Worm (Caenorhabditis elegans) whole organism, young adult: ENCODE results near the gene cthd-1.

Experiments
- B0019.2 ChIP-seq: fragments of 200-800 bp; sonication (Bioruptor generic); conservative IDR thresholded peaks from 2 replicates; pipeline ENCODE4 v1.3.6; 2022; ENCODE audit warnings: missing genetic modification reagents, missing genetic modification characterization, missing compliant biosample characterization
- C06A6.2 ChIP-seq: fragments of 200-800 bp; sonication (Bioruptor generic); conservative IDR thresholded peaks from 2 replicates; pipeline ENCODE4 v1.3.6; 2022; ENCODE audit warnings: missing genetic modification characterization, missing compliant biosample characterization
- F33H1.4 ChIP-seq: fragments of 200-800 bp; sonication (Bioruptor generic); IDR thresholded peaks from 2 replicates; pipeline ENCODE4 v1.3.6; 2022; ENCODE audit warnings: missing genetic modification reagents, missing genetic modification characterization, missing compliant biosample characterization
- F49E8.2 ChIP-seq: sonication (generic microtip); optimal IDR thresholded peaks from 3 replicates; lab custom pipeline; 2017; ENCODE audit warnings: missing genetic modification characterization, mild to moderate bottlenecking, missing compliant biosample characterization, antibody characterized with exemption, moderate library complexity; ENCODE audit not compliant: insufficient read depth
- K12H6.12 ChIP-seq: fragments of 200-800 bp; sonication (Bioruptor generic); optimal IDR thresholded peaks from 2 replicates; lab custom pipeline; 2018; ENCODE audit warnings: mild to moderate bottlenecking, missing genetic modification characterization, missing compliant biosample characterization
- Y56A3A.18 ChIP-seq: fragments of 200-800 bp; sonication (Bioruptor generic); IDR thresholded peaks from 2 replicates; pipeline ENCODE4 v1.3.6; 2022; ENCODE audit warnings: missing genetic modification reagents, missing genetic modification characterization, missing compliant biosample characterization
- Y79H2A.3 ChIP-seq: fragments of 200-800 bp; sonication (Bioruptor generic); conservative IDR thresholded peaks from 2 replicates; pipeline ENCODE4 v1.3.6; 2022; ENCODE audit warnings: missing genetic modification reagents, missing genetic modification characterization, missing compliant biosample characterization
- ZK185.1 ChIP-seq: sonication (generic microtip); optimal IDR thresholded peaks from 2 replicates; lab custom pipeline; 2016; ENCODE audit warnings: mild to moderate bottlenecking, missing genetic modification characterization, missing compliant biosample characterization; ENCODE audit not compliant: poor library complexity, severe bottlenecking
- ama-1 ChIP-seq, 3 experiments: fragments of 150-350 bp in 1 of 3; sonication (generic microtip) in 2 of 3; optimal IDR thresholded peaks; 2 replicates each; lab custom pipeline; 2014 to 2018; ENCODE audit warnings: missing biosample characterization in 2 of 3, missing genetic modification characterization in 2 of 3, missing genetic modification reagents in 2 of 3
- atf-7 ChIP-seq: sonication (generic microtip); optimal IDR thresholded peaks from 2 replicates; lab custom pipeline; 2017; ENCODE audit warnings: mild to moderate bottlenecking, missing genetic modification characterization, missing compliant biosample characterization
- attf-5 ChIP-seq: fragments of 200-800 bp; sonication (Bioruptor generic); optimal IDR thresholded peaks from 2 replicates; lab custom pipeline; 2018; ENCODE audit warnings: mild to moderate bottlenecking, missing genetic modification characterization, missing compliant biosample characterization
- cebp-1 ChIP-seq, 2 experiments: fragments of 200-800 bp in 1 of 2; sonication (Bioruptor generic) in 1 of 2; sonication (generic microtip) in 1 of 2; IDR thresholded peaks in 1 of 2; optimal IDR thresholded peaks in 1 of 2; 2 replicates each; pipeline versions ENCODE4 v1.3.6 to Lab custom; 2017 to 2022; ENCODE audit warnings: missing compliant biosample characterization in 2 of 2, missing genetic modification characterization in 2 of 2, mild to moderate bottlenecking in 1 of 2, missing genetic modification reagents in 1 of 2, moderate library complexity in 1 of 2
- ceh-91 ChIP-seq: fragments of 200-800 bp; sonication (Bioruptor generic); IDR thresholded peaks from 2 replicates; pipeline ENCODE4 v1.3.6; 2022; ENCODE audit warnings: missing genetic modification reagents, missing genetic modification characterization, missing compliant biosample characterization
- chd-7 ChIP-seq: sonication (generic microtip); optimal IDR thresholded peaks from 2 replicates; lab custom pipeline; 2016; ENCODE audit warnings: mild to moderate bottlenecking, missing genetic modification characterization, moderate library complexity, missing compliant biosample characterization
- die-1 ChIP-seq: sonication (generic microtip); optimal IDR thresholded peaks from 2 replicates; lab custom pipeline; 2016; ENCODE audit warnings: missing genotype, mild to moderate bottlenecking, missing genetic modification characterization, missing compliant biosample characterization
- efl-1 ChIP-seq: fragments of 150-350 bp; optimal IDR thresholded peaks from 2 replicates; lab custom pipeline; 2014; ENCODE audit warnings: missing biosample characterization, missing genetic modification reagents, missing genetic modification characterization
- egl-18 ChIP-seq: fragments of 200-800 bp; sonication (Bioruptor generic); IDR thresholded peaks from 2 replicates; pipeline ENCODE4 v1.3.6; 2022; ENCODE audit warnings: missing genetic modification reagents, missing genetic modification characterization, missing compliant biosample characterization
- hsf-1 ChIP-seq: fragments of 200-800 bp; sonication (Bioruptor generic); IDR thresholded peaks from 2 replicates; pipeline ENCODE4 v1.3.6; 2022; ENCODE audit warnings: missing genetic modification reagents, missing genetic modification characterization, missing compliant biosample characterization
- lag-1 ChIP-seq: fragments of 200-800 bp; sonication (Bioruptor generic); IDR thresholded peaks from 2 replicates; pipeline ENCODE4 v1.3.6; 2022; ENCODE audit warnings: missing genetic modification reagents, missing genetic modification characterization, missing compliant biosample characterization
- lin-40 ChIP-seq: sonication (generic microtip); optimal IDR thresholded peaks from 2 replicates; lab custom pipeline; 2016; ENCODE audit warnings: missing genetic modification characterization, mild to moderate bottlenecking, missing compliant biosample characterization, missing genotype, missing genetic modification reagents
- mxl-1 ChIP-seq: sonication (generic microtip); optimal IDR thresholded peaks from 2 replicates; lab custom pipeline; 2016; ENCODE audit warnings: missing genetic modification characterization, missing compliant biosample characterization
- nfya-1 ChIP-seq: sonication (generic microtip); optimal IDR thresholded peaks from 2 replicates; lab custom pipeline; 2017; ENCODE audit warnings: antibody characterized with exemption, missing compliant biosample characterization, missing genetic modification characterization, borderline replicate concordance; ENCODE audit not compliant: insufficient read depth
- nfya-2 ChIP-seq: fragments of 200-800 bp; sonication (Bioruptor generic); IDR thresholded peaks from 2 replicates; pipeline ENCODE4 v1.3.6; 2022; ENCODE audit warnings: missing genetic modification reagents, missing genetic modification characterization, missing compliant biosample characterization
- nhr-179 ChIP-seq: sonication (generic microtip); optimal IDR thresholded peaks from 2 replicates; lab custom pipeline; 2016; ENCODE audit warnings: mild to moderate bottlenecking, missing genetic modification characterization, missing compliant biosample characterization
- nhr-27 ChIP-seq: fragments of 200-800 bp; sonication (Bioruptor generic); optimal IDR thresholded peaks from 2 replicates; lab custom pipeline; 2018; ENCODE audit warnings: mild to moderate bottlenecking, missing genetic modification characterization, moderate library complexity, missing compliant biosample characterization
- nhr-90 ChIP-seq: sonication (generic microtip); optimal IDR thresholded peaks from 2 replicates; lab custom pipeline; 2016; ENCODE audit warnings: missing genotype, mild to moderate bottlenecking, missing genetic modification characterization, missing compliant biosample characterization
- pha-4 ChIP-seq: fragments of 150-350 bp; sonication (generic microtip); optimal IDR thresholded peaks from 2 replicates; lab custom pipeline; 2014; ENCODE audit warnings: missing biosample characterization, missing genetic modification reagents, missing genetic modification characterization
- snpc-1.1 ChIP-seq: sonication (generic microtip); optimal IDR thresholded peaks from 2 replicates; lab custom pipeline; 2017; ENCODE audit warnings: missing genetic modification characterization, mild to moderate bottlenecking, missing compliant biosample characterization, antibody characterized with exemption, moderate library complexity, missing genotype, missing genetic modification reagents; ENCODE audit not compliant: insufficient read depth
- snpc-4 ChIP-seq, 5 experiments: fragments of 150-350 bp in 1 of 5; sonication (generic microtip) in 4 of 5; optimal IDR thresholded peaks; 2 replicates each; lab custom pipeline; 2014 to 2018; ENCODE audit warnings: missing genetic modification characterization in 5 of 5, missing biosample characterization in 3 of 5, antibody characterized with exemption in 2 of 5, mild to moderate bottlenecking in 2 of 5, missing compliant biosample characterization in 2 of 5, missing genotype in 2 of 5, moderate library complexity in 2 of 5, missing genetic modification reagents in 1 of 5
- somi-1 ChIP-seq: fragments of 200-800 bp; sonication (Bioruptor generic); optimal IDR thresholded peaks from 2 replicates; lab custom pipeline; 2018; ENCODE audit warnings: mild to moderate bottlenecking, missing genetic modification characterization, missing compliant biosample characterization
- tlf-1 ChIP-seq: fragments of 200-800 bp; sonication (Bioruptor generic); optimal IDR thresholded peaks from 2 replicates; lab custom pipeline; 2018; ENCODE audit warnings: mild to moderate bottlenecking, missing genetic modification characterization, missing compliant biosample characterization
- unc-130 ChIP-seq: sonication (generic microtip); optimal IDR thresholded peaks from 2 replicates; lab custom pipeline; 2016; ENCODE audit warnings: missing genetic modification reagents, missing genetic modification characterization, missing compliant biosample characterization
- unc-62 ChIP-seq: fragments of 150-350 bp; optimal IDR thresholded peaks from 2 replicates; lab custom pipeline; 2014; ENCODE audit warnings: missing biosample characterization, missing genetic modification reagents, missing genetic modification characterization
- zim-3 ChIP-seq: sonication (generic microtip); optimal IDR thresholded peaks from 2 replicates; lab custom pipeline; 2017; ENCODE audit warnings: mild to moderate bottlenecking, missing genetic modification characterization, moderate library complexity, missing compliant biosample characterization
- ztf-18 ChIP-seq: sonication (generic microtip); optimal IDR thresholded peaks from 2 replicates; lab custom pipeline; 2016; ENCODE audit warnings: missing genotype, mild to moderate bottlenecking, missing genetic modification characterization, missing compliant biosample characterization
- ztf-3 ChIP-seq: fragments of 200-800 bp; sonication (Bioruptor generic); optimal IDR thresholded peaks from 2 replicates; lab custom pipeline; 2018; ENCODE audit warnings: mild to moderate bottlenecking, missing genetic modification characterization, missing compliant biosample characterization

The cthd-1 gene

ce11 chrV:9661514-9661913, 16.6 kb upstream of the cthd-1 start, which contains the start of gene pitr-4:
Gene pitr-4, minus strand, starts transcription at chrV:9661614.
- TF ChIP-seq C06A6.2 (GFP tag; lab: Robert Waterston, UW): no peak
- TF ChIP-seq F33H1.4 (GFP tag; lab: Robert Waterston, UW): no peak
- TF ChIP-seq ztf-3 (GFP tag; lab: Kevin White, UChicago): no peak
- no peak for TF ChIP-seq snpc-1.1 (tag; lab: Kevin White, UChicago)
- no peak for TF ChIP-seq attf-5 (GFP tag; lab: Kevin White, UChicago)
- TF ChIP-seq snpc-4 (GFP tag; optimal IDR thresholded peaks at IDR 0.05; lab: Kevin White, UChicago): no peak
- no peak for TF ChIP-seq snpc-4 (tag; optimal IDR thresholded peaks at IDR 0.05; lab: Kevin White, UChicago)
- no peak for TF ChIP-seq tlf-1 (GFP tag; lab: Kevin White, UChicago)
- TF ChIP-seq lin-40 (tag; lab: Kevin White, UChicago): no peak
- TF ChIP-seq mxl-1 (tag; lab: Kevin White, UChicago): no peak
- no peak for TF ChIP-seq ZK185.1 (tag; lab: Kevin White, UChicago)
- TF ChIP-seq F49E8.2 (tag; lab: Kevin White, UChicago): no peak
- TF ChIP-seq lag-1 (GFP tag; lab: Robert Waterston, UW): no peak
- no peak for TF ChIP-seq die-1 (tag; lab: Kevin White, UChicago)
- TF ChIP-seq hsf-1 (GFP tag; lab: Robert Waterston, UW): no peak
- no peak for TF ChIP-seq efl-1 (GFP tag; lab: Kevin White, UChicago)
- no peak for TF ChIP-seq atf-7 (tag; lab: Kevin White, UChicago)

ce11 chrV:9663948-9664347, 14.1 kb upstream of the cthd-1 start:
- TF ChIP-seq cebp-1 (GFP tag; IDR thresholded peaks at IDR 0.05; lab: Robert Waterston, UW): no peak
- TF ChIP-seq cebp-1 (tag; optimal IDR thresholded peaks at IDR 0.05; lab: Kevin White, UChicago): no peak
- no peak for TF ChIP-seq Y79H2A.3 (GFP tag; lab: Robert Waterston, UW)
- TF ChIP-seq unc-130 (GFP tag; lab: Kevin White, UChicago): no peak
- no peak for TF ChIP-seq C06A6.2 (GFP tag; lab: Robert Waterston, UW)
- TF ChIP-seq pha-4: no peak
- TF ChIP-seq lag-1 (GFP tag; lab: Robert Waterston, UW): no peak
- TF ChIP-seq ztf-18: no peak
- no peak for TF ChIP-seq unc-62 (GFP tag; lab: Kevin White, UChicago)
- TF ChIP-seq F49E8.2 (tag; lab: Kevin White, UChicago): no peak
- no peak for TF ChIP-seq chd-7 (tag; lab: Kevin White, UChicago)
- TF ChIP-seq nfya-1 (tag; lab: Kevin White, UChicago): no peak
- TF ChIP-seq egl-18 (GFP tag; lab: Robert Waterston, UW): no peak
- TF ChIP-seq nhr-90 (tag; lab: Kevin White, UChicago): no peak
- no peak for TF ChIP-seq ama-1 (optimal IDR thresholded peaks at IDR 0.05; lab: Kevin White, UChicago)
- no peak for TF ChIP-seq ama-1 (GFP tag; optimal IDR thresholded peaks at IDR 0.05; lab: Kevin White, UChicago)
- TF ChIP-seq somi-1 (GFP tag; lab: Kevin White, UChicago): no peak

ce11 chrV:9664620-9665019, 13.5 kb upstream of the cthd-1 start:
- peak; percentile 5 for TF ChIP-seq K12H6.12 (tag; lab: Kevin White, UChicago)
- TF ChIP-seq hsf-1 (GFP tag; lab: Robert Waterston, UW): no peak
- TF ChIP-seq ZK185.1 (tag; lab: Kevin White, UChicago): peak; percentile 21
- 0 out of 2 replicates have a peak, but pooled peaks have one; percentile 28 for TF ChIP-seq Y56A3A.18

DNA sequence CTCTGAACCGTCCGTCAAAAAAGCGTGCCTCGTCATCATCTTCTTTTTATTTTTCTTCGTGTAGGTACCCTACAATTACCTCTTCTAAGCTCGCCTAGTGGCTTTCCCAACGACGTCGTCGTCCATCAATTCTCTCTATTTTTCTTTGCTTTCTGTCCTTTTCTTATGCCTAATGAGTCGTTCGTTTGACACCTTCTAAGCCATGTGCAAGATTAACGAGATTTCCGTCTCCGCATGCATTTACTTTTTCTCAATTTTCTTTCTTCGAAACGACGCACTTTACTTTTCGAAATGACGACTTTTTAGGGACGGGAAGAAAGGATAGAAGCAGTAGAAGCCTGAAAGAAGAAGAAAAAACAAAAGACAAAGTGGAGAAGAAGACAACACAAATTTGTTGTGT, 11.7 kb upstream of the cthd-1 start, which contains the start of gene ZK287.1:
TSS of gene ZK287.1 (plus strand) at position 301 of the 400 bp plus-strand sequence.
- no peak for TF ChIP-seq ztf-3 (GFP tag; lab: Kevin White, UChicago)
- no peak for TF ChIP-seq snpc-1.1 (tag; lab: Kevin White, UChicago)
- no peak for TF ChIP-seq lag-1 (GFP tag; lab: Robert Waterston, UW)
- TF ChIP-seq ceh-91 (GFP tag; lab: Robert Waterston, UW): no peak
- no peak for TF ChIP-seq B0019.2 (GFP tag; lab: Robert Waterston, UW)
- TF ChIP-seq zim-3 (tag; lab: Kevin White, UChicago): no peak
- no peak for TF ChIP-seq nhr-179
- no peak for TF ChIP-seq F49E8.2 (tag; lab: Kevin White, UChicago)
- TF ChIP-seq nhr-27: no peak
- no peak for TF ChIP-seq nfya-2 (GFP tag; lab: Robert Waterston, UW)
